Fruit fly (Drosophila melanogaster) whole organism, embryonic: ENCODE measurements around the gene CG42823.
A peak's percentile ranks its signal among the peaks of the same experiment; 100 is the strongest.

Source experiments
- CG14667 ChIP-seq: fragments of 200-800 bp; sonication (Bioruptor generic); IDR thresholded peaks from 2 replicates; pipeline ENCODE4 v1.3.6; 2022; ENCODE audit warnings: missing biosample characterization, missing genetic modification characterization
- CG18619 ChIP-seq: fragments of 200-800 bp; sonication (Bioruptor generic); optimal IDR thresholded peaks from 3 replicates; lab custom pipeline; 2017; ENCODE audit warnings: missing biosample characterization, mild to moderate bottlenecking, missing genetic modification characterization
- CG3065 ChIP-seq: fragments of 200-800 bp; sonication (Bioruptor generic); optimal IDR thresholded peaks from 2 replicates; lab custom pipeline; 2016; ENCODE audit warnings: missing biosample characterization, missing genetic modification characterization
- CG31224 ChIP-seq: fragments of 200-800 bp; sonication (Bioruptor generic); IDR thresholded peaks from 2 replicates; pipeline ENCODE4 v1.3.6; 2022; ENCODE audit warnings: missing biosample characterization, missing genetic modification characterization
- CrebB ChIP-seq: fragments of 200-800 bp; sonication (Bioruptor generic); optimal IDR thresholded peaks from 3 replicates; lab custom pipeline; 2018; ENCODE audit warnings: missing biosample characterization, mild to moderate bottlenecking, missing genetic modification characterization
- Doc2 ChIP-seq: fragments of 200-800 bp; sonication (Bioruptor generic); IDR thresholded peaks from 2 replicates; pipeline ENCODE4 v1.3.6; 2022; ENCODE audit warnings: missing biosample characterization, missing genetic modification characterization
- Ets65A ChIP-seq: fragments of 200-800 bp; sonication (Bioruptor generic); peaks from one replicate; lab custom pipeline; 2016; ENCODE audit warnings: missing biosample characterization, missing genetic modification characterization
- H15 ChIP-seq: fragments of 200-800 bp; sonication (Bioruptor generic); IDR thresholded peaks from 3 replicates; pipeline ENCODE4 v1.3.6; 2022; ENCODE audit warnings: missing biosample characterization, missing genetic modification characterization
- Hey ChIP-seq: fragments of 200-800 bp; sonication (Bioruptor generic); optimal IDR thresholded peaks from 3 replicates; lab custom pipeline; 2018; ENCODE audit warnings: missing biosample characterization, mild to moderate bottlenecking, missing genetic modification characterization
- Hr78 ChIP-seq, 2 experiments: fragments of 200-800 bp in 1 of 2; fragments of >200 bp in 1 of 2; sonication (Bioruptor generic) in 1 of 2; optimal IDR thresholded peaks; 2 replicates each; lab custom pipeline; 2017 to 2019; ENCODE audit warnings: missing biosample characterization in 2 of 2, missing genetic modification characterization in 2 of 2, mild to moderate bottlenecking in 1 of 2, moderate library complexity in 1 of 2
- Oaz ChIP-seq: fragments of 200-800 bp; sonication (Bioruptor generic); IDR thresholded peaks from 2 replicates; pipeline ENCODE4 v1.3.6; 2022; ENCODE audit warnings: missing biosample characterization, missing genetic modification characterization
- abd-A ChIP-seq: fragments of 200-800 bp; sonication (Bioruptor generic); optimal IDR thresholded peaks from 3 replicates; lab custom pipeline; 2019; ENCODE audit warnings: missing biosample characterization, mild to moderate bottlenecking, missing genetic modification characterization, moderate library complexity
- cato ChIP-seq: fragments of 200-800 bp; sonication (Bioruptor generic); optimal IDR thresholded peaks from 2 replicates; lab custom pipeline; 2016; ENCODE audit warnings: missing biosample characterization, missing genetic modification characterization, borderline replicate concordance
- jing ChIP-seq: fragments of 200-800 bp; sonication (Bioruptor generic); optimal IDR thresholded peaks from 2 replicates; lab custom pipeline; 2018; ENCODE audit warnings: missing biosample characterization, mild to moderate bottlenecking, missing genetic modification characterization

- TF ChIP-seq Oaz (GFP tag; lab: Robert Waterston, UW) (no peak), CG14667 (no peak), cato (GFP tag; lab: Kevin White, UChicago) (no peak), CG31224 (no peak), abd-A (tag; lab: Kevin White, UChicago) (no peak), jing (GFP tag; lab: Kevin White, UChicago) (no peak), CG3065 (GFP tag; lab: Kevin White, UChicago) (no peak), Doc2 (GFP tag; lab: Robert Waterston, UW) (no peak), Hr78 (GFP tag; optimal IDR thresholded peaks at IDR 0.05; lab: Kevin White, UChicago) (no peak), CrebB (tag; lab: Kevin White, UChicago) (no peak), Hey (tag; lab: Kevin White, UChicago) (no peak), Ets65A (GFP tag; lab: Kevin White, UChicago) (peak; percentile 2), H15 (GFP tag; lab: Robert Waterston, UW) (no peak), CG18619 (GFP tag; lab: Kevin White, UChicago) (no peak)
These were observed 10.4 kb downstream of the CG42823 start, which contains the start of gene CREG for dm6 chr3R:17394318-17395188.
